Fruit fly (Drosophila melanogaster): ENCODE results near the gene Nnf1b.

dm6 chr2L:838786-839185 is 28.4 kb downstream of the Nnf1b start:
- TF ChIP-seq tj (GFP tag; optimal IDR thresholded peaks at IDR 0.05) (no peak), ovo (GFP tag; optimal IDR thresholded peaks at IDR 0.05) (no peak), Clk (GFP tag; optimal IDR thresholded peaks at IDR 0.05) (no peak), CG5204 (GFP tag; optimal IDR thresholded peaks at IDR 0.05) (no peak)
